Worm (Caenorhabditis elegans) whole organism, midembryonic: ENCODE results near the gene K08D9.6.

Experiments used
- T22C8.4 ChIP-seq: fragments of 200-800 bp; sonication (Bioruptor generic); IDR thresholded peaks from 2 replicates; pipeline ENCODE4 v1.3.6; 2022; ENCODE audit warnings: missing genetic modification characterization, missing compliant biosample characterization
- cog-1 ChIP-seq: sonication (generic microtip); optimal IDR thresholded peaks from 2 replicates; lab custom pipeline; 2016; ENCODE audit warnings: missing genetic modification characterization, missing compliant biosample characterization
- klf-2 ChIP-seq: fragments of 200-800 bp; sonication (Bioruptor generic); conservative IDR thresholded peaks from 2 replicates; pipeline ENCODE4 v1.3.6; 2022; ENCODE audit warnings: missing genetic modification reagents, missing genetic modification characterization, missing compliant biosample characterization
- med-1 ChIP-seq: sonication (generic microtip); optimal IDR thresholded peaks from 2 replicates; lab custom pipeline; 2017; ENCODE audit warnings: missing genetic modification characterization, mild to moderate bottlenecking, missing compliant biosample characterization, antibody characterized with exemption, missing genetic modification reagents; ENCODE audit not compliant: insufficient read depth
- ref-1 ChIP-seq: fragments of 200-800 bp; sonication (Bioruptor generic); conservative IDR thresholded peaks from 2 replicates; pipeline ENCODE4 v1.3.6; 2022; ENCODE audit warnings: missing genetic modification reagents, missing genetic modification characterization, missing compliant biosample characterization
- tab-1 ChIP-seq: fragments of 200-800 bp; sonication (Bioruptor generic); IDR thresholded peaks from 2 replicates; pipeline ENCODE4 v1.3.6; 2022; ENCODE audit warnings: missing genetic modification characterization, missing compliant biosample characterization
- ztf-23 ChIP-seq: fragments of 200-800 bp; sonication (Bioruptor generic); IDR thresholded peaks from 2 replicates; pipeline ENCODE4 v1.3.6; 2022; ENCODE audit warnings: missing genetic modification reagents, missing genetic modification characterization, missing compliant biosample characterization
- ztf-29 ChIP-seq: fragments of 200-800 bp; sonication (Bioruptor generic); IDR thresholded peaks from 2 replicates; pipeline ENCODE4 v1.3.6; 2022; ENCODE audit warnings: missing genetic modification reagents, missing genetic modification characterization, missing compliant biosample characterization

DNA sequence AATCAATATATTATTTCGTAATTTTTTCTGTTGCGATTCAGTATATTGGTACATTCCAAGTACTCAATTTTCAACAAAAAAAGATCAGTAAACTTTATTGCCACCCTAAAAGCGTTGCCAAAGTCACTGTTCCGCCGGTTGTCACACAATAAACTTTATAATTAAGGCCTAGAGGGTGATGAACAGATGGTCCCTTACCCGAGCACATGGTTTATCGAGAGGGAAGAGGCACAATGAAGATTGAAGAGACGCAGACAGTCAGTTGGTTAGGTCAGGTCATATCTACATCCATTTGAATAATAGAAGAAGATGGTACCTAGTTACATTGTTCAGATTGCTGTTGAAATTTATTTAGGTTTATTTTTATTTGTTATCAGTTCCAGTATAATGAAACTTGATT is 22.0 kb upstream of the K08D9.6 start:
- TF ChIP-seq klf-2 (GFP tag; lab: Robert Waterston, UW) (no peak), T22C8.4 (no peak), med-1 (GFP tag; lab: Kevin White, UChicago) (no peak), cog-1 (tag; lab: Kevin White, UChicago) (no peak), tab-1 (no peak), ztf-23 (GFP tag; lab: Robert Waterston, UW) (no peak), ztf-29 (GFP tag; lab: Robert Waterston, UW) (no peak), ref-1 (GFP tag; lab: Robert Waterston, UW) (no peak)
